Worm (Caenorhabditis elegans): ENCODE measurements around the gene cnp-2.

DNA sequence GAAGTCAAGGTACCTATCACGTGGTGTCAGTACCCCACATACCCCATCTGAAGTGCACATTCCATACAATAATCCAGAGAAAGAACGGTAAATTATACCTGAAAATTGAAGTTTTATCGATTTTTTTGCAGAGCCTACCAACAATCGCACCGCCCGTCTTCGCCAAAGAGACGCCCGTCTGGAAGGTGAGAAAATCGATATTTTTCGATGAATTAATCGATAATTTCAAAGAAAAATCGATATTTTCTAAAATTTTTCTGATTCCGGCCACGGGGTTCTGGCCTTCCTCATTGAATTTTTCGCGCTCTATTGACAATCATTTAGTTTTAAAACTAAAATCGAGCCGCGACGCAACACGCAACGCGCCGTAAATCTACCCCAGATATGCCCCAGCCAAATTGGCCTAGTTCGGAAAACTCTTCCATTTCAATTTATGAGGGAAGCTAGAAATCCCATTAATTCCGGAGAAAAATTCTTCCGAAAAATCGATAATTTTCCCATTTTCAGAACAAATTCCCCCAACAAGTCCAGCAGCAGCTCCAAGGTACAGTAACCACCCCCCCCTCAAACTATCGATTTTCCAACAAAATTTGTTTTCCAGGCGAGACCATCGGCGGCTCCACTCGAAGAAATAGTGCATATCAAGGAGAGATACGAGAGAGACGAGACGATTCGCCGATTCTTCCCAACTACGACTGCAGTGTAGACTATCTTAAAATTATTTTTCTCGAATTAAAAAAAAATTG, 6.0 kb downstream of the cnp-2 start:
- TF ChIP-seq nhr-10 (tag; optimal IDR thresholded peaks at IDR 0.05) (no peak), ztf-11 (tag; optimal IDR thresholded peaks at IDR 0.05) (no peak), lin-13 (GFP tag; optimal IDR thresholded peaks at IDR 0.05) (no peak), sdz-12 (GFP tag; optimal IDR thresholded peaks at IDR 0.05) (no peak), snpc-4 (tag; optimal IDR thresholded peaks at IDR 0.05) (no peak), nhr-76 (tag; optimal IDR thresholded peaks at IDR 0.05) (no peak), zfp-3 (GFP tag; conservative IDR thresholded peaks at IDR 0.05) (no peak), F49E8.2 (tag; optimal IDR thresholded peaks at IDR 0.05; ENCODE audit: borderline replicate concordance) (no peak), ama-1 (optimal IDR thresholded peaks at IDR 0.05) (no peak), lsy-2 (tag; optimal IDR thresholded peaks at IDR 0.05) (no peak), nhr-6 (tag; optimal IDR thresholded peaks at IDR 0.05) (no peak), daf-16 (GFP tag; optimal IDR thresholded peaks at IDR 0.05) (no peak), daf-16 (tag; optimal IDR thresholded peaks at IDR 0.05) (peak; percentile 22), skn-1 (tag; optimal IDR thresholded peaks at IDR 0.05) (no peak)
